Fruit fly (Drosophila melanogaster): ENCODE results near the gene CG9568.

DNA sequence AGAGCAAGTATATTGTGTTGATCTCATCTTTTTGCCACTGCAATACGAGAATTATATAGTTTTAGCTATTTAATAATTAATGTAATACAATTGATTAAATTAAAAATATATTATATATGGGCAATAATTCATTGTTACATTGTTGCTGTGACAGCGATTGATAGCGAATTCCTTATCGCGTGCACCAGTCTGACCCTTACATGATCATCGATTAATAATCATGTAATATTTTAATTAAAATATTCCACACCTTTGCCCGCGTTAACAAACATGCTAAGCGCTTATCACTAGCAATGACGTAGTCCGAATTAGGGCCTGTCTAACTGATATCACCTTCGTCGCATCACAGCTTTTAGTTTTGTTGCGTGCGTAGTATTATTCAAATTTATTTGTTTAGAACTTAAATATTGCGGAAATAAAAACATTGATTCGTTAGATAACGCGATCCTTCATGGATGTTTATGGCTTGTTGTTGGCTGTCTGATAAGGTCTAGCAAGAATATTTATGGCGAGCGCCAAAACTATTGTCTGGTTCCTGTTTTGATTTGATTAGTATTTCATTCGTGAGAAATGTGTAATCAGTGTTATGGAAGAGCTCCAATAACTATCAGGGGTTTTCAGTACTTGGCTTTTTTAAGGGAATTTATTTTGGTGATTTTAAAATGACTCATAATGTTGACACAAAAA, 23.0 kb upstream of the CG9568 start:
- no peak for TF ChIP-seq rgr (GFP tag; optimal IDR thresholded peaks at IDR 0.05)
- TF ChIP-seq dsf (GFP tag; optimal IDR thresholded peaks at IDR 0.05; ENCODE audit: borderline replicate concordance) = no peak
- TF ChIP-seq Vsx2 (GFP tag; optimal IDR thresholded peaks at IDR 0.05; ENCODE audit: partially characterized antibody) = no peak
- TF ChIP-seq woc (GFP tag; optimal IDR thresholded peaks at IDR 0.05) = no peak
- TF ChIP-seq lola (GFP tag; optimal IDR thresholded peaks at IDR 0.05) = no peak
- TF ChIP-seq CrebA (GFP tag; optimal IDR thresholded peaks at IDR 0.05; ENCODE audit: borderline replicate concordance) = no peak
- no peak for TF ChIP-seq pan (optimal IDR thresholded peaks at IDR 0.05)
- no peak for TF ChIP-seq dmrt93B (GFP tag; optimal IDR thresholded peaks at IDR 0.05)
- no peak for TF ChIP-seq psq (GFP tag; optimal IDR thresholded peaks at IDR 0.05)
- no peak for TF ChIP-seq OdsH (GFP tag; optimal IDR thresholded peaks at IDR 0.05)
- no peak for TF ChIP-seq Dfd (GFP tag; optimal IDR thresholded peaks at IDR 0.05)
- no peak for TF ChIP-seq foxo (GFP tag; optimal IDR thresholded peaks at IDR 0.05)
- no peak for TF ChIP-seq Hr78 (GFP tag; optimal IDR thresholded peaks at IDR 0.05)
